Fruit fly (Drosophila melanogaster): ENCODE data around the gene CG31697.

DNA sequence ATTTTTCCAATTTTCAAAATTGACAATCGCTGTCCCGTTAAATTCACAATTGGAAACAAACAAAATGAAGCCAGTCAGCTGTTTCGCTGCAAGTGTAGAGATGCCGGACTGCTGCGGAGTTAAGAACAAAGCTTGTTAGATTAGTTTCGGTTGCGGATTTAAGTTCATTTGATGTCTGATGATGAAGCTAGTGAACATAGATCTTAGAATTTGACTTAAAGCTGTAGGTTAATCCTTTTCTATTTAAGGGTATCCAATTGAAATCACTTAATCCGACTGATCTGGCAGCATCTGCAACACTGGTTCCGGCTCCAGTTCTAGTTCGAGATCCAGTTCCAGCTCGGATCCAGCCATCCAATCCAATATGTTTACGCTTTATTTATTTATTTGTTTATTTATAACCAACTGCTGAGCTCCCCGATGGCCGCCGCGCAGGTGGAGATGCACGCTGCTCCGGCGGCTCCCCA is 48.7 kb downstream of the CG31697 start, which contains the start of the genes PCNA2 and CG10366:
- TF ChIP-seq chif (GFP tag; optimal IDR thresholded peaks at IDR 0.05) (peak; percentile 50 to 61), grau (tag; optimal IDR thresholded peaks at IDR 0.05) (peak; percentile 65), Dek (tag; optimal IDR thresholded peaks at IDR 0.05) (peak; percentile 22), Sin3A (optimal IDR thresholded peaks at IDR 0.05) (peak; percentile 90), Rfx (GFP tag; IDR thresholded peaks at IDR 0.05) (peak; percentile 79), Dbx (GFP tag; IDR thresholded peaks at IDR 0.05) (peak; percentile 57; the same call in 1 of the 3 replicates), CG14860 (GFP tag; IDR thresholded peaks at IDR 0.05; ENCODE audit: partially characterized antibody) (no peak), CG9817 (tag; optimal IDR thresholded peaks at IDR 0.05) (peak; percentile 77), CG4730 (GFP tag; IDR thresholded peaks at IDR 0.05) (no peak), hbn (GFP tag; IDR thresholded peaks at IDR 0.05; ENCODE audit: partially characterized antibody) (no peak; the same call in 1 of the 2 replicates), Dad (GFP tag; optimal IDR thresholded peaks at IDR 0.05) (peak; percentile 69), CG9876 (GFP tag; optimal IDR thresholded peaks at IDR 0.05) (peak; percentile 70)

All from whole organism, embryonic.